Fruit fly (Drosophila melanogaster) whole organism, larva: Measurements from ENCODE around the gene Strump.
A peak's percentile ranks its signal among the peaks of the same experiment; 100 is the strongest.

Source experiments
- noc ChIP-seq: fragments of 200-800 bp; sonication (Bioruptor generic); optimal IDR thresholded peaks from 3 replicates; lab custom pipeline; 2019; ENCODE audit warnings: missing biosample characterization, mild to moderate bottlenecking, missing genetic modification characterization, moderate library complexity

The Strump gene

DNA sequence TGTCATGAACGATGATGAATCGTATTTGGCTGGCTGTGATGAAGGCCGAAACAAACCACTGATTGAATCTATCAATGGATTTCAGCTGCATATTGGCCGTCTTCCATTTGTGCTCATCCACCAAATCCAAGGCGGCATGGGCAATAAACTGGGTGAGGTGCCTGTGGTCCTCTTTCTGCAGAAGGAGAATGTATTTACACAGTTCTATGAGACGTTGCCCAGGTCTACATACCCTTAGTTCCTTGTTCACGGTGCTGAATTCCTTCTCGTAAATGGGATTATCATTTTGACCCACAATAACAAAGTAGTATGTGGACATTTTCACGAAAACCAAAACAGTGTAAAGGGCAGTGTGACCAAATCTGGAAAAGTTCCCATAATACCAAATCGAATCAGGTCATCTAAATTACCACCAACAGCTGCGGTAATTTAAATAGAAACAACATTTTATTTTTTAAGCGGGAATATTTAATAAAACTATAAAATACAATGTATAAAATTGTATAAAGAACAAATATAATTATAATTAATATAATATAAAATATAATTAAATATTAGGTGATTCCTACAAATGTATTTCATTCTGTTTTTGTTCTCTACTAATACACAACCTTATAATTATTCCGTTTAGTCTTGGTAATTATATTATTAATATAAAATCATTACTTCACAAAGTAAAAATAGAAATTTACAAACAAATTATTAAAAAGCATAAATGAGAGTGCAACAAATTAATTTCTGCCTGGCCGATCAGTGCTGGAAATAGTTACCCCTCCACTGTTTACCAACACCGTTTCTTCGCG lies 9.7 kb downstream of the Strump start, which contains the start of the genes Trs20 and elg1:
Trs20 (minus strand) TSS at position 369 of the 803 bp plus-strand sequence.
elg1 (plus strand) TSS at position 765 of the 803 bp plus-strand sequence.
- peak; percentile 43 for TF ChIP-seq noc (tag; lab: Kevin White, UChicago)

DNA sequence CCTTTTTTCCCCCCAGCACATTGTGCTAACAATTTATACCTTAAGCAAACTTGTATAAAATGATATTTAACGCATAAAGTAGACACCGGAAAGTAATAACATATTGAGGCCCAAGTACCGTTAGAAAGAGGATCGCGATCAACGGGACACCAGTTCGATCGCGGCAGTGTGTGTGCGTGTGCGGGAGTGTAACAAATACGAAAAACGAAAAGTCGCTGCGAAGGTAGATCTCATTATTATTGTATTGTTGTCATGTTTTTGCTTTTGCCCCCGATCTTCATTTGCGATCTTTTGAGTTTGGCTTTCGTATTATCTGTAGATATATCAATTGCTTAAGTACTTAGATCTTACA lies 10.2 kb downstream of the Strump start:
- no peak for TF ChIP-seq noc (tag; lab: Kevin White, UChicago)

DNA sequence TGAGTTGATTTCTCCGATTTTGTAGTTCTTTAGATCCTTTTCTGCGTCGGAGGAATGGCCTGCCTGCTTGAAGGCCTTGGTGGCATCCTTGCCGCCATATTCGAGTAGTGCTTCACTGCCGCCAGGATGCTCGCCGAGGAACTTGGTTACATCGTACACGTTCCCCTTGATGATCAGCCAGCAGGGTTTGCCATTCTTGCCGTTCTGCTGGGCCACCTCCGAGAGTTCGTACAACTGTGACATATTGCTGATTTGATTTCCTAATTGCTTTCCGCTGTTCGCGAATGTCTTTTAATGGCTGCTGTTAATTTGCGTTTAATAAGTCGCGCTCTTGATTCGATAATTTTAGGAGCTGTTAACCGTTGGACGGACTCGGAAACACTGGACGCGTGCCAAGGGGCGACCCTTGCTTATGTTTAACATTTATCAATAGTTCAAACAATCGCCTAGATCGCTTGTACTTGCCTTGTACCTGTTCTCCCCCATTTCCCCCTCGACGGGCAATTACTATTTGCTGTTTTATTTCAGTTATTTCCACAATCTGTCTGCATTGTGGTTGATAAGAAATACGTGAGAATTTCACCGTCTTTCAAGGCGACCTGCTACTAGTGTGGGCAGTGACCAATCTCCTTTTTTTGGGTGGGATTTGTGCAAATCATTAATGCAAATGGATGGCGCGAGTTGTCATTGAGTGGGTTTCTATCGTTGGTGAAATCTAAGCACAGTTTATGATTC lies 15.2 kb downstream of the Strump start:
- peak; percentile 82 for TF ChIP-seq noc (tag; lab: Kevin White, UChicago)

DNA sequence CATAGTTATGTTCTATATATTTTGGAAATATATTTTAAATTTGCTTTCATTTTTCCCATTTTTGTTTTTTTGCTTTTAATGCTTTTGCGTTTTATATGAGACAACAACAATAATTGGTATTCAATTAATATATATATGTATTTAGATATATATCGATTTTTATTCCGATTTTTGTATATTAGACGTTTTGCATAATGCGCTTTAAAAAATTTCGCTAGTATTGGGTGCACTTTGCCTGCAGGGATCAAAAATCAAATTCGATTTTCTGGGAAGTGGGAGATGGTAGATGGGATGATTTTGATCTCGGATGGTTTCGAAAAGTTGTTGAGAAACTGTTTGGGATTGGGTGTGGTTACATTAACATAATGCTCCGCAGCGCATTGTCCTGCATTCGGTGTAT lies 16.0 kb downstream of the Strump start, which contains the start of gene CG5157:
CG5157 (minus strand) TSS at position 101 of the 400 bp plus-strand sequence.
- TF ChIP-seq noc (tag; lab: Kevin White, UChicago): no peak

DNA sequence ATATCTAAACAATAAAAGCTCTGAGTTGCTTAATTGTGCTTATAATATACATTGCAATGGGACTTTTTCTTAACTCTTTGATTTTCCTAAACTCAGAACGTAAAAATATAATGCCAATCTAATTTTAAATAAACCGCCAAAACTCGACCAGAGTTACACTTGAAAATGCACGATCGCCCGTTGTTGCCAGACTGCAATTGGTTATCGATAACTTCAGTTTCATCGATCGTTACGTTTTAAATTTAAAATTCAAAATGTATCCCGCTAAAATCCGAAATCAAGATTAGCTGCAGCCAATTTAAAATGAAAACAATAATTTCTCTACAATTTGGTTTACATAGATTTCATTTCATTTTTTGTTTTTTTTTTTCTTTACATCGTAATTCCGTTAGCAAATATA lies 17.3 kb downstream of the Strump start:
- no peak for TF ChIP-seq noc (tag; lab: Kevin White, UChicago)

DNA sequence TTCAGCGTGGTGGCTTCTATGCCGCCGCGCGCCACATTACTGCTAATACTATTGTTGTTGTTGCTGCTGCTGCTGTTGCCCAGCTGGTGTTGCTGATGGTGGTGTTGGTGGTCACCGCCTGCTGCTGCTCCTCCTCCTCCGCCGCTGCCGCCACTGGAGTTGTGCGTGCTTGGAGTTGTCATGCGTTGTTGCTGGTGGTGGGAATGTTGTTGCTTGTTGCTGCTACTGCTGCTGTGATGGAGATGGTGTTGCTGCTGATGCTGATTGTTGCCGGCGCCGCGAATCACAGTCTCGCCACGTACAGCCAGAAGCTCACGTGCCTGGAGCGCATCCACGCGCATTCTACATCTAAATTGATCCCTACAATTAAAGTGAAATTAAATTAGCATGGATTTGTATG lies 19.8 kb downstream of the Strump start:
- no peak for TF ChIP-seq noc (tag; lab: Kevin White, UChicago)

DNA sequence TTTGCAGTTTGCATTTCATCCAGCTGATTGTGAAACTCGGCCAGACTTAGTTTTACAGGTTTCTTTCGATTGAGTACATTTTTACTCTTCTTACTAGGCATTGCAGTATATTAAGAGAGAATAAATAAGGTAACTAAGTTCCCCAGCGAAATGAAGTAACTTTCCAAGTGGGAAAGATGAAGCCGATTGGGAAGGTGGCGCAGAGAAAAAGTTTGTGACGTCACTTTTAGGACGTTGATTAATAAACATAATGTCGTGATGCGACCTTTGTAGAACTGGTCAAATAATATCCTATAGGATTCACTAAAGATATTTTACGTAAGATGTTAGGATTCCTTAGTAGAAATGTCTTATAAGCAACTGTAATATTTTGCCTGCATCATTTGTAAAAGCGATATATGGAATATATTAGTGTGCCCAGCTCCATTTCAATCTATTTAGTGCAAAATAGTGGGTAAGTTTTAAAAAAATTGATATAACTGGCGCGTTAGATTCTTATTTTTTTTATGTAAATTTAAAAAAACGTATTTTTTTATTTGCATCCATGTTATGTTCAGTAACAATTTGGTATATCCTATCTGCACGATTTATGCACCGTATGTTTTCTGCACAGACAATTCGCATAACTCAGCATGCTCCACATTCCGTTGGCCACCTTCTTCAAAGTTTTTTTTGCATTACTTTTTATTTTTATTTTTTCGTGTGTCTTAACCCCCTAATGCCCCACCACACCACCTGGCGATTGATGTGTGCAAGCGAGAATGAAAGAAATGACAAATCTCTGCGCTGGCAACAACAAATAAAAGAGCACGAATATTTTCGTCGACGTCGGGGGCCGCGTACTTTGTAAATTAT lies 22.1 kb downstream of the Strump start, which contains the start of gene CG32152:
CG32152 (minus strand) TSS at position 352 of the 855 bp plus-strand sequence.
- TF ChIP-seq noc (tag; lab: Kevin White, UChicago): no peak

DNA sequence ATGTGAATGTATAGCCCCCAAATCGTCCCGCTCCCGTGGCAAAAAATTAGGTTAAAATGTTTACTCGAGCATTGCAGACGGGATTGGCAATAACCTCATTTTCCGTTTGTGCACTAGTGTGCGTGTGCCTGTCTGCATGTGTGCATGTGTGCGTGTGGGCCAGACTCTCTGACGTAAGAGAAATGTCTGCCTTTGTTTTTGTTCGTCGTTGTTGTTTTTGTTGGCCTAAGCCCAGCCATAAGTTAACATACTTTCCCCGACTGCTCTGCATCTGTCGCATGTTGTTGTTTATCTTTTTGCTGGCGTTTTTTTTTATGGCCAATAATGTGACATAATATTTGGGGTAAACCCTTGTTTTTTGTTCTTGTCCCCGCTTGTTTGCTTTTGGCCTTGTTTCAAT lies 23.5 kb downstream of the Strump start:
- no peak for TF ChIP-seq noc (tag; lab: Kevin White, UChicago)

DNA sequence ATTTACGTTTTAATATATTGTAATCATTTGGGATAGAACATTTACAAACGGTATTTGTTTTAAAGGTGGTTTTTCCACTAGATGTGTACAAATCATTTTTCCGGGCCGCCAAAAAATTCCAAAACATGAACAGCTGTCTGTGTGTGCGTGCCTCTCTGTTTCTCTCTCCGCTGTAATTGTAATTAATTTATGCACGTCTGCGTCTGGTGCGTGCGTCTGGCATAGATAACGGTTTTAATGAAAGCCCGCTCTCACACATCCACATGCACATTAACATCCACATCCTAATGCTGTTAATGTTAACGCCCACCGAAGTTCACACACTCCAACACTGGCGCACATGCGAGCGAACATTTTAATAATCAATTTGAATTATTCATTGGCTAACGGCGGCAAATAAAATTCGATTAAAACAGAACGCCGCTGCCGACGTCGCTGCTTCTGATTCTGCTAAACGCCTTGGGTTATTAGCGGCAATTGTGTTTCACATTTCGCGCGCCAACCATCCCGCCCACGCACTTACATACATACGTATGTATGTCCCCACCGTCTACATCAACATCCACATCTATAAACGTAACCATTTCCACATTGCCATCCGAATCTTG lies 24.2 kb downstream of the Strump start:
- no peak for TF ChIP-seq noc (tag; lab: Kevin White, UChicago)

DNA sequence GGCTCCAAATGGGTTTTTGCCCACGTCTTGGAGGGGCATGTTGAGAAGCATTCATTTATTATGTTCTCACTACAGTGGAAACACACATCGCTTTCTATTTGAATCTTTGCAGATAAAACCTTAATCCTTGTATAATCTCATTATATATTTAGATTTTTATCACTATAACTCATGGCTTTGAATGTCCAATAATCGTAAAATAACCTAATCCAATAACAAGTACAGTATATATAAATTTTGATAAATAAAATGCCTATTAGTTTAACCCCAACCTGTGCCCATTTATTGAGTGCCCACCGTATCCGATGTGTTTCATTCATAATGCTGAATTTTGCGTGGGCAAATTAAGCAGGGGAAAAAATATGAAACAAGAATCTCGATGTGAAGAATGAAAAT lies 24.7 kb downstream of the Strump start:
- TF ChIP-seq noc (tag; lab: Kevin White, UChicago): peak; percentile 71

DNA sequence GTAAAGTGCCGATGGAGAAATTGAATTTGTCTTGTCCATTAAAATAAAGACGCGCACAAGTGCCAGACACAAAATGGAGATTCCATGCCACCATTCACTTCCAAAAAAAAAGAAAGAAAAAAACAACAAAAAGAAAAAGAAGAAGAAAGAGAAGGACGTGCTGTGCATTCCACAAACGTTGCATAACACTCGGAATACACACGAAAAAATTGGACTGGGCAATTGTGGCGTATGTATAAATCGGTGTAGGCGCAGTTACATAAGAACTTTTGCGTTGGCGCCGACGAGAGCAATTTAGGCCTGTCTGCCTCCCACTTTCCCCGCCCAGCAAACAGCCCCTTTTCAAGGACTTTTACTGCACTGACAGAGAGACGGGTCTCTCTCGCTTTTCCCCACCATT lies 25.5 kb downstream of the Strump start:
- no peak for TF ChIP-seq noc (tag; lab: Kevin White, UChicago)

DNA sequence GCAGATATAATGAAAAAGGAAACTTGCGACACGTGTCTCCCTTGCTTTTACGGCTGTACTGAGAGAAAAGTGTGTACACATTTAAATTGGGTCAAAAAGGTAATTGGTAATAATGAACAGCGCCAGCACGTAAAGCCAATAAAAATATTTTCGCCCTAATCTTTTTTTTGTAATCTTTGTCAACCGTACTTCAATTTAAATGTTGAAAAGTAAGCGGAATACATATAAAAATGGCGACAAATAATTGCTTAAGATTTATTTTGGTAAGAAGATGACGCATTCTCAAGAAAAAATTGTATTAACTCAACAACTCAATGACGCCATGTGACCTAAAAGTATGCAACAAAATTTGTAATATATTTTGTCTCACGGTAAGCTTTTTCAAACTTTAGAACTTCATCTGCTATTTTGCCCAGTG lies 26.0 kb downstream of the Strump start:
- TF ChIP-seq noc (tag; lab: Kevin White, UChicago): no peak

DNA sequence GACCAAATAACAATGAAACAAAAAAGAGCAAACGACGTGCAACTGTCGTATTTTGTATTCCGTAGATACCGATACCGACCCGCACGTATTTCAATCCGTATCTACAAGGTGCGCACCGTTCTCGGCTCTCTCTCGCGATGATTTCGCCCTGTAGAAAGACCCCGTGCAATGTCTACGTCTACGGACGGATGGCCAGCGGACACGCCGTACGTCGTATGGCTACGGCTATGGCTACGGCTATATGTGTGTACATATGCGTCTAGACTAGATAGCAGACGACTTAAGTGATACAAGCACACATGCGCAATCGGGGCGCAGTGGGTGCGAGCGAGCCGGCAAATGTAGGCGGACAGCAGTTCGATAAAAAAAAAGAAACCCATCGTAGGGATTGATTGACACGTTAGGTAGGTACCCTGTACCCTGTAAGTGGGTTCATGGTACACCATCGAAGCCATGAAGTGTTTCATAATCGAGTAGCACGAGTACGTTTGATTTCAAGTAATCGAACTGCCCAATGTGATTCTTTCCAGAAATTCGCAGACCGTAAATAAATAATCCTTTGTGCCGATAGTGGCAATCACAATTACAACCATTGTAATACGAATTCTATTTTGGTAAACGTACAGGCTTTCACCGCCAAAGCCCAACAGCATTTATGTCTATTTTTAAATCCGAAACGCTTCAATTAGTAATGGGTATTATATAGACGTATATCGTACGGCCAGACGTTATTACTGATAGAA lies 27.8 kb downstream of the Strump start:
- TF ChIP-seq noc (tag; lab: Kevin White, UChicago): peak; percentile 40

DNA sequence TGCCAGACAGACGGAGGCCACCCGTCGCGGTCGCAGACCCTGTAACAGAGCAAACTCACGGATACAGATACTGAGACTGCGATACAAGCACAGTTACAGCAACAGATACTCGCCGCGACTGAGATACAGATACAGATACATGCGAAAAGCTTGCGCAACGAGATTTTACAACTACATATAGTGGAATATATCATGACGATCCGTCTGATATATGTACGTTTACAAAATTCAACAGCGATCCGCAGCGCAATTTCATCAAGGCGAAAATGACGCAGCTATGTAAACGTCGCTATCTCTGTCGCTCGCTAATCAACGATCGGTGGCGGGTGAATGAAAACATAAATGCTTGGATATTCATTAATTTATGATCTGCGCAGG lies 28.3 kb downstream of the Strump start:
- no peak for TF ChIP-seq noc (tag; lab: Kevin White, UChicago)
